Fruit fly (Drosophila melanogaster): ENCODE measurements around the gene Rich.

Gene Rich

dm6 chr3L:22267248-22267957 lies 4.7 kb upstream of the Rich start, which contains the start of gene Csp (continued):
- TF ChIP-seq brk (GFP tag; optimal IDR thresholded peaks at IDR 0.05) (no peak), rgr (GFP tag; optimal IDR thresholded peaks at IDR 0.05) (peak; percentile 28), Jra (GFP tag; optimal IDR thresholded peaks at IDR 0.05) (peak; percentile 35), tai (GFP tag; optimal IDR thresholded peaks at IDR 0.05) (no peak), dmrt93B (GFP tag; optimal IDR thresholded peaks at IDR 0.05) (no peak), Mio (GFP tag; optimal IDR thresholded peaks at IDR 0.05) (no peak), br (GFP tag; optimal IDR thresholded peaks at IDR 0.05) (peak; percentile 67), CrebA (GFP tag; optimal IDR thresholded peaks at IDR 0.05; ENCODE audit: borderline replicate concordance) (no peak), lola (GFP tag; optimal IDR thresholded peaks at IDR 0.05) (no peak), dsf (GFP tag; optimal IDR thresholded peaks at IDR 0.05; ENCODE audit: borderline replicate concordance) (no peak), Hr83 (GFP tag; optimal IDR thresholded peaks at IDR 0.05; ENCODE audit: poor library complexity, severe bottlenecking) (peak; percentile 68)

- TF ChIP-seq fru (GFP tag; optimal IDR thresholded peaks at IDR 0.05): peak; percentile 35
- TF ChIP-seq Hnf4 (GFP tag; optimal IDR thresholded peaks at IDR 0.05): no peak
- TF ChIP-seq Jra (GFP tag; optimal IDR thresholded peaks at IDR 0.05): peak; percentile 12
- TF ChIP-seq woc (GFP tag; optimal IDR thresholded peaks at IDR 0.05): no peak
- peak; percentile 48 for TF ChIP-seq HLH106 (tag; optimal IDR thresholded peaks at IDR 0.05)
- TF ChIP-seq OdsH (GFP tag; optimal IDR thresholded peaks at IDR 0.05): peak; percentile 5
- peak; percentile 44 for TF ChIP-seq rgr (GFP tag; optimal IDR thresholded peaks at IDR 0.05)
- no peak for TF ChIP-seq Hr78 (GFP tag; optimal IDR thresholded peaks at IDR 0.05)
- TF ChIP-seq Dfd (GFP tag; optimal IDR thresholded peaks at IDR 0.05): no peak
- TF ChIP-seq br (GFP tag; optimal IDR thresholded peaks at IDR 0.05): peak; percentile 8
- peak in 1 of 2 experiments; percentile 54 for TF ChIP-seq foxo (GFP tag; optimal IDR thresholded peaks at IDR 0.05)
- TF ChIP-seq CG9705 (GFP tag; optimal IDR thresholded peaks at IDR 0.05): no peak
- TF ChIP-seq GATAd (GFP tag; optimal IDR thresholded peaks at IDR 0.05): no peak
Measured at dm6 chr3L:22266535-22266934, 3.8 kb upstream of the Rich start, which contains the start of gene CG11523. CG11523 (minus strand) TSS chr3L:22266679.

dm6 chr3L:22242241-22242640 lies 20.5 kb downstream of the Rich start:
- TF ChIP-seq Rel (GFP tag; optimal IDR thresholded peaks at IDR 0.05): no peak
- no peak for TF ChIP-seq Rel (tag; optimal IDR thresholded peaks at IDR 0.05)
- TF ChIP-seq Hr78 (GFP tag; optimal IDR thresholded peaks at IDR 0.05): no peak
- TF ChIP-seq Dif (GFP tag; optimal IDR thresholded peaks at IDR 0.05; ENCODE audit: partially characterized antibody): no peak
- peak; percentile 98 for TF ChIP-seq Dfd (GFP tag; optimal IDR thresholded peaks at IDR 0.05)
- TF ChIP-seq usp (GFP tag; optimal IDR thresholded peaks at IDR 0.05): no peak
- no peak for TF ChIP-seq sage (GFP tag; optimal IDR thresholded peaks at IDR 0.05)
- TF ChIP-seq tai (GFP tag; optimal IDR thresholded peaks at IDR 0.05): no peak
- TF ChIP-seq Hnf4 (GFP tag; optimal IDR thresholded peaks at IDR 0.05): no peak

- TF ChIP-seq dl (GFP tag; optimal IDR thresholded peaks at IDR 0.05; ENCODE audit: insufficient read depth in 1 of 2, partially characterized antibody in 2 of 2) (no peak), pan (optimal IDR thresholded peaks at IDR 0.05) (no peak), Abd-B (GFP tag; optimal IDR thresholded peaks at IDR 0.05) (no peak), foxo (GFP tag; optimal IDR thresholded peaks at IDR 0.05) (no peak), Dif (GFP tag; optimal IDR thresholded peaks at IDR 0.05; ENCODE audit: partially characterized antibody) (no peak), Dfd (GFP tag; optimal IDR thresholded peaks at IDR 0.05) (no peak), CG32264 (GFP tag; optimal IDR thresholded peaks at IDR 0.05) (no peak), CrebA (GFP tag; optimal IDR thresholded peaks at IDR 0.05; ENCODE audit: borderline replicate concordance) (no peak), Myc (optimal IDR thresholded peaks at IDR 0.05) (no peak), lola (GFP tag; optimal IDR thresholded peaks at IDR 0.05) (no peak), tai (GFP tag; optimal IDR thresholded peaks at IDR 0.05) (no peak), sage (GFP tag; optimal IDR thresholded peaks at IDR 0.05) (no peak), psq (GFP tag; optimal IDR thresholded peaks at IDR 0.05) (no peak), ey (GFP tag; optimal IDR thresholded peaks at IDR 0.05) (no peak)
Measured at dm6 chr3L:22237658-22238057, 25.1 kb downstream of the Rich start.

Measured in whole organism, wandering third instar larva.